Worm (Caenorhabditis elegans) whole organism, early embryonic: ENCODE measurements around the gene C16C8.12.

Source experiments
- B0310.2 ChIP-seq: sonication (generic microtip); optimal IDR thresholded peaks from 2 replicates; lab custom pipeline; 2016; ENCODE audit warnings: mild to moderate bottlenecking, missing genetic modification characterization, missing compliant biosample characterization
- ama-1 ChIP-seq: fragments of 150-350 bp; optimal IDR thresholded peaks from 2 replicates; lab custom pipeline; 2014
- hmg-4 ChIP-seq: fragments of 200-800 bp; sonication (Bioruptor generic); optimal IDR thresholded peaks from 2 replicates; lab custom pipeline; 2018; ENCODE audit warnings: mild to moderate bottlenecking, missing genetic modification characterization, missing compliant biosample characterization
- hnd-1 ChIP-seq: sonication (generic microtip); optimal IDR thresholded peaks from 2 replicates; lab custom pipeline; 2016; ENCODE audit warnings: missing genetic modification characterization, missing compliant biosample characterization
- scrt-1 ChIP-seq: fragments of 200-800 bp; sonication (Bioruptor generic); IDR thresholded peaks from 2 replicates; pipeline ENCODE4 v1.3.6; 2022; ENCODE audit warnings: missing genetic modification characterization, missing compliant biosample characterization
- sea-1 ChIP-seq: fragments of 200-800 bp; sonication (Bioruptor generic); conservative IDR thresholded peaks from 2 replicates; pipeline ENCODE4 v1.3.6; 2022; ENCODE audit warnings: missing genetic modification characterization, missing compliant biosample characterization
- tbx-37 ChIP-seq: fragments of 200-800 bp; sonication (Bioruptor generic); conservative IDR thresholded peaks from 2 replicates; pipeline ENCODE4 v1.3.6; 2022; ENCODE audit warnings: missing genetic modification reagents, missing genetic modification characterization, missing compliant biosample characterization
- tra-4 ChIP-seq: sonication (generic microtip); optimal IDR thresholded peaks from 2 replicates; lab custom pipeline; 2017; ENCODE audit warnings: missing genetic modification characterization, missing compliant biosample characterization

ce11 chrII:3439244-3439698, 13.2 kb upstream of the C16C8.12 start:
- TF ChIP-seq tra-4: no peak
- TF ChIP-seq scrt-1: peak; percentile 74
- TF ChIP-seq B0310.2 (tag; lab: Kevin White, UChicago): peak; percentile 70
- peak; percentile 48 for TF ChIP-seq tbx-37 (GFP tag; lab: Robert Waterston, UW)
- TF ChIP-seq ama-1 (lab: Kevin White, UChicago): no peak
- peak; percentile 62 for TF ChIP-seq hnd-1 (tag; lab: Kevin White, UChicago)
- peak; percentile 71 for TF ChIP-seq hmg-4 (GFP tag; lab: Kevin White, UChicago)
- TF ChIP-seq sea-1: peak; percentile 52; the same call in 1 of the 2 replicates
